Worm (Caenorhabditis elegans) whole organism, L2 larva: ENCODE measurements around the gene grp-1.
A peak's percentile ranks its signal among the peaks of the same experiment; 100 is the strongest.

Experiments
- F13H6.1 ChIP-seq: sonication (generic microtip); optimal IDR thresholded peaks from 2 replicates; lab custom pipeline; 2016; ENCODE audit warnings: missing genetic modification characterization, missing compliant biosample characterization
- crh-2 ChIP-seq: sonication (generic microtip); optimal IDR thresholded peaks from 2 replicates; lab custom pipeline; 2017; ENCODE audit warnings: missing biosample characterization, missing genetic modification characterization
- egl-27 ChIP-seq: sonication (generic microtip); optimal IDR thresholded peaks from 3 replicates; lab custom pipeline; 2017; ENCODE audit warnings: missing biosample characterization, missing genetic modification reagents, missing genetic modification characterization
- fos-1 ChIP-seq: fragments of 150-350 bp; optimal IDR thresholded peaks from 2 replicates; lab custom pipeline; 2014; ENCODE audit warnings: missing biosample characterization, missing genetic modification characterization
- mbf-1 ChIP-seq: sonication (generic microtip); optimal IDR thresholded peaks from 2 replicates; lab custom pipeline; 2017; ENCODE audit warnings: missing biosample characterization, missing genetic modification characterization
- nhr-11 ChIP-seq: fragments of 150-350 bp; optimal IDR thresholded peaks from 2 replicates; lab custom pipeline; 2014; ENCODE audit warnings: missing biosample characterization, missing genetic modification characterization
- nhr-129 ChIP-seq: fragments of 150-350 bp; optimal IDR thresholded peaks from 2 replicates; lab custom pipeline; 2014; ENCODE audit warnings: missing biosample characterization, missing genetic modification characterization
- nhr-77 ChIP-seq: fragments of 150-350 bp; optimal IDR thresholded peaks from 2 replicates; lab custom pipeline; 2014; ENCODE audit warnings: missing biosample characterization, missing genetic modification characterization
- peb-1 ChIP-seq: fragments of 150-350 bp; optimal IDR thresholded peaks from 2 replicates; lab custom pipeline; 2014; ENCODE audit warnings: missing biosample characterization, missing genetic modification characterization
- skn-1 ChIP-seq: sonication (generic microtip); optimal IDR thresholded peaks from 2 replicates; lab custom pipeline; 2017; ENCODE audit warnings: missing biosample characterization, missing genetic modification characterization
- sma-9 ChIP-seq, 2 experiments: fragments of 150-350 bp in 1 of 2; sonication (generic microtip) in 1 of 2; optimal IDR thresholded peaks; 2 replicates each; lab custom pipeline; 2014 to 2016; ENCODE audit warnings: missing genetic modification characterization in 2 of 2, mild to moderate bottlenecking in 1 of 2, missing biosample characterization in 1 of 2, missing compliant biosample characterization in 1 of 2, missing genetic modification reagents in 1 of 2, moderate library complexity in 1 of 2
- ztf-4 ChIP-seq: fragments of 150-350 bp; optimal IDR thresholded peaks from 2 replicates; lab custom pipeline; 2014; ENCODE audit warnings: missing biosample characterization, missing genetic modification characterization

grp-1 gene

DNA sequence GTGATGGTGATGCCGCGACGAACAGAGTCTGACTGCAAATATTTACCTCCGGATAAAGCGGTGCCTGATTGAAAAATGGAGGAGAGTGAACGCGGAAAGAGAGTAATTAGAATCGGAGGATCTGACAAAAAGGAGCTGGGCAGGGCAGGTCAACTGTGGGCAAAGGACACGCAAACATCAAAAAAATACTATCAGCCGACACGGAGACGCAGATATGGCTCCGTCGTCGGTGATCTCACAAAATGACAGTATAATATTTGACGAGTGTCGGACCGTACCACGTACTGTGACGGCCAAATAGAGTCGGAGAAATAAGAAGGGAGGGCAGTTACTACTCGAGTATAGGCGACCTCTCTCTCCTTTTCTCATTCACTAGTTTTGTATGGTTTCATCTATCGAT is 47.0 kb downstream of the grp-1 start:
- no peak for TF ChIP-seq nhr-11 (tag; lab: Kevin White, UChicago)
- TF ChIP-seq peb-1 (tag; lab: Kevin White, UChicago): peak; percentile 10
- TF ChIP-seq nhr-129 (tag; lab: Kevin White, UChicago): peak; percentile 9

DNA sequence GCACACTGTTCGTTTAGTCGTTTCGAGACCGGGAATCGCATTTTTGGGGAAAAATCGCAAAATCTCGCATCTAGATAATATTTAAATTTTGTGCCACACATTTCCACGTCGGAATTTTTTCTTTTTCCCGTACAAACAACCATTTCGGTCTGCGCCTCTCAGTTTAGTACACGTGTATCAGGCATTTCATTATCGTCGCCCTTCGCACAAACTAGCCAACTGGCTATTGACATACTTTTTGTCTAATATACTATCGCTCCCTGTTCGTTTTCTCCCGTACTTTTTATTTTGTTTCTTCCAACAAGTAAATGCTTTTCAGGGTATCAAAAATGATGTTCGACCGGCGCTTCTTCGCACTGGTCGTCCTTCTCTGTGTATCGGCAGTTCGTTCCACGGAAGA is 47.8 kb downstream of the grp-1 start, which contains the start of gene C14B9.2:
Gene C14B9.2 (plus strand): TSS at position 320 of the 400 bp plus-strand sequence.
- TF ChIP-seq crh-2 (tag; lab: Kevin White, UChicago) (peak; percentile 36), mbf-1 (tag; lab: Kevin White, UChicago) (no peak), fos-1 (tag; lab: Kevin White, UChicago) (peak; percentile 6)

DNA sequence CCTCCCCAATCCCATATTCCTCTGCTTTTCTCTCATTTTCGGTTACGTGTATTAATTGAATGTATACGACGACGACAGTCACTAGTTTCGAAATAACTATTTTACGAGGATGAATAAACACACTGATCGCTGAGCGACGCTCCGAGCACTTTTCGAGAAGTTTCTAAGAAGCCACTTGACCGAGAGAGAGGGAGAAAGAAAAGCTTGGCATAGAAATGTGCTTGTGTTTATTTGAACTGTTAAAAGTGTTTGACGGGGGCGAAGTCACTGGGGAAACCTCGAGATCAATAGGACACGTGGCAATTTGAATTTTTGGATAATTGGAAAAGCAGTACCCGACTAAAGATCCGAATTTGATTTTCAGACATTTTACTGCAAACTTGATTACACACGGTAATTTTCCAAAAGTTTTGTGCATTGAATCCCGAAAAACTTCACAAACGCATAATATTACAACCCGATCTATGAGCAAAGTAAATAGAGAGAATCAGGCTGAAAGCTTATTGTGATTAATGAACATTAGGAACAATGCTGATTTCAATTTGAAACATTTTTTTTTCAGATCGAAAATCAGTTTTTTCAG is 51.1 kb downstream of the grp-1 start:
- TF ChIP-seq egl-27 (tag; lab: Kevin White, UChicago): no peak
- TF ChIP-seq F13H6.1: peak; percentile 47
- TF ChIP-seq sma-9 (GFP tag; optimal IDR thresholded peaks at IDR 0.05; lab: Kevin White, UChicago): peak; percentile 1
- TF ChIP-seq sma-9 (tag; optimal IDR thresholded peaks at IDR 0.05; lab: Kevin White, UChicago): no peak
- TF ChIP-seq crh-2 (tag; lab: Kevin White, UChicago): peak; percentile 22
- no peak for TF ChIP-seq skn-1 (tag; lab: Kevin White, UChicago)
- TF ChIP-seq nhr-77 (tag; lab: Kevin White, UChicago): peak; percentile 14
- TF ChIP-seq nhr-129 (tag; lab: Kevin White, UChicago): peak; percentile 50

DNA sequence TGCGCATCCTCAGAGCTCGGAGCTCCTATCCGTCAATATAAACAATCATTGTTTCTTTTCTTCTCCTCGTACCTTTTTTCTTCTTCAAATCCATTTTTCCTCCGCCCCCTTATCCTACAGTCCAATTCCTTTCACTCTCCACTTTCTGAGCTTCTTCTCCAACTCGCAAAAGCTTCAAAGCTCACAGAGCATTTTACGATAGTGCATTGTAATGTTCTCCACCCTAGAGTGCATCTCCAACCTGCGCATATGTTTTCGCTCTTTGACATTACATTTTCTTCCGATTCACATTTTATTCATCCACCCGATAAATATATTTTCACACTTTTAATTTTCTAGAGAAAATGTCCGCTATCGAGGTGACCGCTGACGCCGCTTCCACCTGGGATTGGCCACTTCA is 52.3 kb downstream of the grp-1 start, which contains the start of gene hsp-12.2:
Gene hsp-12.2 (plus strand): TSS at position 301 of the 400 bp plus-strand sequence.
- TF ChIP-seq ztf-4 (tag; lab: Kevin White, UChicago): no peak
